Worm (Caenorhabditis elegans) whole organism, mixed stage, embryonic: ENCODE measurements around the gene str-99.

Experiments
- ces-1 ChIP-seq: fragments of 150-350 bp; optimal IDR thresholded peaks from 2 replicates; lab custom pipeline; 2014; ENCODE audit warnings: missing biosample characterization, missing genetic modification reagents, missing genetic modification characterization
- elt-1 ChIP-seq: sonication (generic microtip); optimal IDR thresholded peaks from 2 replicates; lab custom pipeline; 2017; ENCODE audit warnings: missing genetic modification characterization, mild to moderate bottlenecking, missing compliant biosample characterization, antibody characterized with exemption, moderate library complexity, borderline replicate concordance; ENCODE audit not compliant: insufficient read depth
- lin-13 ChIP-seq: fragments of 150-350 bp; optimal IDR thresholded peaks from 2 replicates; lab custom pipeline; 2014; ENCODE audit warnings: missing biosample characterization, missing genetic modification characterization
- lsy-2 ChIP-seq: fragments of 150-350 bp; optimal IDR thresholded peaks from 2 replicates; lab custom pipeline; 2014; ENCODE audit warnings: missing biosample characterization, missing genetic modification characterization
- nhr-12 ChIP-seq: fragments of 150-350 bp; optimal IDR thresholded peaks from 2 replicates; lab custom pipeline; 2014; ENCODE audit warnings: missing biosample characterization, missing genetic modification characterization
- nhr-237 ChIP-seq: fragments of 150-350 bp; optimal IDR thresholded peaks from 2 replicates; lab custom pipeline; 2014; ENCODE audit warnings: missing biosample characterization, missing genetic modification characterization
- nhr-28 ChIP-seq: fragments of 150-350 bp; optimal IDR thresholded peaks from 2 replicates; lab custom pipeline; 2014; ENCODE audit warnings: missing biosample characterization, missing genetic modification characterization
- sem-2 ChIP-seq: fragments of 200-800 bp; sonication (Bioruptor generic); optimal IDR thresholded peaks from 2 replicates; lab custom pipeline; 2018; ENCODE audit warnings: mild to moderate bottlenecking, missing genetic modification characterization, missing compliant biosample characterization
- snpc-4 ChIP-seq: fragments of 150-350 bp; optimal IDR thresholded peaks from 2 replicates; lab custom pipeline; 2014; ENCODE audit warnings: missing biosample characterization, missing genetic modification characterization
- tbx-8 ChIP-seq: fragments of 200-800 bp; sonication (Bioruptor generic); optimal IDR thresholded peaks from 2 replicates; lab custom pipeline; 2018; ENCODE audit warnings: mild to moderate bottlenecking, missing genetic modification characterization, moderate library complexity, missing compliant biosample characterization
- unc-62 ChIP-seq: fragments of 150-350 bp; optimal IDR thresholded peaks from 2 replicates; lab custom pipeline; 2014; ENCODE audit warnings: missing biosample characterization, missing genetic modification reagents, missing genetic modification characterization
- ztf-11 ChIP-seq: fragments of 150-350 bp; optimal IDR thresholded peaks from 2 replicates; lab custom pipeline; 2014; ENCODE audit warnings: missing biosample characterization, missing genetic modification characterization

DNA sequence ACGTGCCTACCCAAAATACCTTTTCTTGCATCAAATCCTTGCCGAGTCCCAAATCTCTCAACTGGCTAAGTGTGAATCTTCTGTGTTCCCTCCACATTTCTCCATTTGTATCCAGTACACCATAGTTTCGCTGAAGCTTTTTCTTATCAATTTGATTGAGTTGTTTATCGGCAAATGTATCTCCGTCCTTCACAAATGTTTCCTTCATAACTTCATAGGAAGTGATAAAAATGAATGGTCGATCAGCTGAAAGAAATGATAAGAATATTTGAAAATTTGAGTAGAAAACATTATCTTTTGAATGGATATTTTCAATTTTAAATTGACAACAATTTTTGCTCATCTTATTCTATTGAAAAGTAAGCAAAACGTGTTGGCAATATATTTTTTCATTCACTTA lies 16.9 kb upstream of the str-99 start:
- TF ChIP-seq nhr-237 (tag; lab: Kevin White, UChicago): no peak
- no peak for TF ChIP-seq lsy-2
- no peak for TF ChIP-seq snpc-4 (tag; lab: Kevin White, UChicago)
- no peak for TF ChIP-seq ces-1 (GFP tag; lab: Kevin White, UChicago)
- no peak for TF ChIP-seq nhr-28 (tag; lab: Kevin White, UChicago)
- TF ChIP-seq sem-2 (GFP tag; lab: Kevin White, UChicago): no peak
- TF ChIP-seq tbx-8 (GFP tag; lab: Kevin White, UChicago): no peak
- TF ChIP-seq nhr-12 (tag; lab: Kevin White, UChicago): no peak
- no peak for TF ChIP-seq unc-62 (GFP tag; lab: Kevin White, UChicago)
- no peak for TF ChIP-seq ztf-11 (tag; lab: Kevin White, UChicago)
- no peak for TF ChIP-seq elt-1 (tag; lab: Kevin White, UChicago)
- TF ChIP-seq lin-13 (tag; lab: Kevin White, UChicago): no peak
